Fruit fly (Drosophila melanogaster) whole organism, wandering third instar larva: Measurements from ENCODE around the gene RpS28a.

Experiments used
- HLH106 ChIP-seq: fragments of 200-800 bp; optimal IDR thresholded peaks from 3 replicates; lab custom pipeline; 2019; ENCODE audit warnings: missing biosample characterization, mild to moderate bottlenecking, missing genetic modification characterization, moderate library complexity
- jim ChIP-seq: fragments of 175-275, 200-325 bp; sonication (Bioruptor generic); optimal IDR thresholded peaks from 2 replicates; lab custom pipeline; 2016; ENCODE audit warnings: missing biosample characterization, mild to moderate bottlenecking, missing genetic modification characterization

- no peak for TF ChIP-seq jim (GFP tag; lab: Kevin White, UChicago)
- no peak for TF ChIP-seq HLH106
Measured at dm6 chr3R:29982027-29982426, 40.4 kb downstream of the RpS28a start.
